Worm (Caenorhabditis elegans) whole organism, mixed stage, embryonic: ENCODE measurements around the gene C26B9.1.

Experiments
- blmp-1 ChIP-seq: fragments of 150-350 bp; optimal IDR thresholded peaks from 2 replicates; lab custom pipeline; 2014; ENCODE audit warnings: missing biosample characterization, missing genetic modification characterization
- ceh-39 ChIP-seq: fragments of 150-350 bp; optimal IDR thresholded peaks from 2 replicates; lab custom pipeline; 2014; ENCODE audit warnings: missing biosample characterization, missing genetic modification characterization
- ces-1 ChIP-seq: fragments of 150-350 bp; optimal IDR thresholded peaks from 2 replicates; lab custom pipeline; 2014; ENCODE audit warnings: missing biosample characterization, missing genetic modification reagents, missing genetic modification characterization
- hlh-1 ChIP-seq: fragments of 150-350 bp; optimal IDR thresholded peaks from 2 replicates; lab custom pipeline; 2014; ENCODE audit warnings: missing biosample characterization, missing genetic modification reagents, missing genetic modification characterization
- lin-32 ChIP-seq: fragments of 200-800 bp; sonication (Bioruptor generic); optimal IDR thresholded peaks from 2 replicates; lab custom pipeline; 2018; ENCODE audit warnings: mild to moderate bottlenecking, missing genetic modification characterization, missing compliant biosample characterization
- mep-1 ChIP-seq: fragments of 150-350 bp; optimal IDR thresholded peaks from 2 replicates; lab custom pipeline; 2017; ENCODE audit warnings: missing biosample characterization, missing genetic modification reagents, missing genetic modification characterization, inconsistent platforms
- nhr-76 ChIP-seq: sonication (generic microtip); optimal IDR thresholded peaks from 2 replicates; lab custom pipeline; 2017; ENCODE audit warnings: missing biosample characterization, missing genetic modification characterization
- sem-2 ChIP-seq: fragments of 200-800 bp; sonication (Bioruptor generic); optimal IDR thresholded peaks from 2 replicates; lab custom pipeline; 2018; ENCODE audit warnings: mild to moderate bottlenecking, missing genetic modification characterization, missing compliant biosample characterization
- snpc-4 ChIP-seq: fragments of 150-350 bp; optimal IDR thresholded peaks from 2 replicates; lab custom pipeline; 2014; ENCODE audit warnings: missing biosample characterization, missing genetic modification characterization

DNA sequence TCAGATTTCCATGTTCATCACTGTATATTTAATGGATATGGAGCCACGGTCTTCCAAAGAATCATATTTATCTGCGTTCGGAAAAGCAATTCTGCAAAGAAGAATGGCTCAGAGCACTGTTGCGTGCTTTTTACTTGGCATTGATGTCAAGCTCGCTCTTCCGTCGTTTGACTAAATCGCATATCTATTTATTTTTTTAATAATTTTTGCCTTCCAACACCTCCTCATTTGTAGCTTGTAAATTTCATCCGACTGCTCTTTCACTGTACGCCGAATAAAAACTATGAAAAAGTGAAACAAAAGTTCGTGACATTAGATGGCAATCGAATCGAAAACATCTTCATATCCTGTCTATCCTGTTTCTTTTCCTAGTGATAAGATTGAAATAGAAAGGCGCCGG lies 4.5 kb upstream of the C26B9.1 start, which contains the start of gene C26B9.2:
- TF ChIP-seq hlh-1 (tag; lab: Kevin White, UChicago) (no peak), nhr-76 (tag; lab: Kevin White, UChicago) (no peak), lin-32 (GFP tag; lab: Kevin White, UChicago) (no peak), sem-2 (no peak), snpc-4 (no peak), ces-1 (GFP tag; lab: Kevin White, UChicago) (no peak), mep-1 (no peak), ceh-39 (tag; lab: Kevin White, UChicago) (no peak), blmp-1 (no peak)
